Worm (Caenorhabditis elegans): ENCODE measurements around the gene trf-1.

ce11 chrIII:13464493-13465362, 34.5 kb downstream of the trf-1 start, which contains the start of gene kel-3:
- TF ChIP-seq ceh-82 (tag; optimal IDR thresholded peaks at IDR 0.05) = no peak
- peak; percentile 89 for TF ChIP-seq unc-130 (GFP tag; optimal IDR thresholded peaks at IDR 0.05)
